Worm (Caenorhabditis elegans) whole organism, early embryonic: Measurements from ENCODE around the gene T02H6.3.

ENCODE experiments used
- B0310.2 ChIP-seq: sonication (generic microtip); optimal IDR thresholded peaks from 2 replicates; lab custom pipeline; 2016; ENCODE audit warnings: mild to moderate bottlenecking, missing genetic modification characterization, missing compliant biosample characterization
- ama-1 ChIP-seq: fragments of 150-350 bp; optimal IDR thresholded peaks from 2 replicates; lab custom pipeline; 2014
- ets-7 ChIP-seq: sonication (generic microtip); optimal IDR thresholded peaks from 2 replicates; lab custom pipeline; 2016; ENCODE audit warnings: missing genotype, missing genetic modification characterization, missing compliant biosample characterization

DNA sequence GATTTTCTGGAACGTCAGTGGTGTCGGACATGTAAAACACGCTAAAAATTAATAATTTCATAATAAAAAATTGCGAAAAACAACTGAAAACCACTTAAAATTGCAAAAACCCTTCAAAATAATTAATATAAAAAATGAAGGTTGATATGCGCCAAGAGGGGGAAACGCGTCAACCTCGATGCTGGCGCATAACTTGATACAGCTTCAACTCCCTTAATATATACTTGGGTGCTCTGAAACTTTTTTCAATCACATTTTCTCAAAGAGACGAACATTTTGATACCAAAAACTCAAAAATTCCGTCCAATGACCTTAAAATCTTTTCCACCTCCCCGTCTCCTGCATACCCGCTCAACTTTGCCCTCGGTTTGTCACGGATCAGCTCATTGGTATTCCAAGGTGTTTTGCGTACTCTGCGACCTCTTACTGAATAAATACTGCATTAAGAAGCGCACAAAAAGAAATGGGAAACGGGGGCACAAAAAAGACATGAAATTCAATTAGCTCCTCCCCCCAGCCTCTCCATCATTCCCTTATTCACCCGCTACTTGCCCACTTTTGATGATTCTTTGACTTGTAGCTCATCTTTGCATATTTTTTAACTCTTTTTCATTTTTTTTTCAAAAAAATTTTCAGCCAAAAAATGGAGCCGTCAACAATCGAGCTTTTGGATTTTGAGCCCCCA lies 41.2 kb upstream of the T02H6.3 start, which contains the start of the genes K07E8.7 and frpr-14:
- no peak for TF ChIP-seq B0310.2 (tag; lab: Kevin White, UChicago)
- no peak for TF ChIP-seq ets-7 (tag; lab: Kevin White, UChicago)
- TF ChIP-seq ama-1 (lab: Kevin White, UChicago), result no peak
